Worm (Caenorhabditis elegans): ENCODE results near the gene dnj-18.

dnj-18 gene

ce11 chrIII:4731295-4731988, 33.5 kb downstream of the dnj-18 start, which contains the start of gene F17C8.3 (continued):
- peak; percentile 14 for TF ChIP-seq nhr-47 (tag; optimal IDR thresholded peaks at IDR 0.05)
- TF ChIP-seq ztf-4 (tag; optimal IDR thresholded peaks at IDR 0.05): no peak
- TF ChIP-seq hlh-4 (tag; optimal IDR thresholded peaks at IDR 0.05): no peak
- TF ChIP-seq efl-1 (optimal IDR thresholded peaks at IDR 0.05): peak in 1 of 2 experiments; percentile 30
- no peak for TF ChIP-seq efl-1 (GFP tag; optimal IDR thresholded peaks at IDR 0.05 in 1 of 2)
- no peak for TF ChIP-seq egl-27 (tag; optimal IDR thresholded peaks at IDR 0.05)
- peak in 1 of 2 experiments; percentile 19 for TF ChIP-seq mdl-1 (tag; optimal IDR thresholded peaks at IDR 0.05)
- peak; percentile 56 for TF ChIP-seq rnt-1 (tag; optimal IDR thresholded peaks at IDR 0.05)
- TF ChIP-seq ama-1 (optimal IDR thresholded peaks at IDR 0.05): no peak
- TF ChIP-seq nhr-20 (tag; optimal IDR thresholded peaks at IDR 0.05): peak; percentile 30
- no peak for TF ChIP-seq ceh-82 (tag; optimal IDR thresholded peaks at IDR 0.05)
- no peak for TF ChIP-seq unc-98 (GFP tag; IDR thresholded peaks at IDR 0.05)

ce11 chrIII:4734056-4734455, 36.1 kb downstream of the dnj-18 start, which contains the start of gene F17C8.9:
TSS of gene F17C8.9 (plus strand) at chrIII:4734356.
- TF ChIP-seq C34B4.2 (tag; optimal IDR thresholded peaks at IDR 0.05) (no peak), ceh-63 (GFP tag; optimal IDR thresholded peaks at IDR 0.05) (no peak), sup-37 (GFP tag; optimal IDR thresholded peaks at IDR 0.05) (no peak), ceh-8 (GFP tag; optimal IDR thresholded peaks at IDR 0.05) (no peak), ceh-82 (tag; optimal IDR thresholded peaks at IDR 0.05) (no peak), zip-4 (GFP tag; optimal IDR thresholded peaks at IDR 0.05) (no peak), egl-27 (tag; optimal IDR thresholded peaks at IDR 0.05) (no peak), dsc-1 (tag; optimal IDR thresholded peaks at IDR 0.05) (no peak), hpl-2 (GFP tag; optimal IDR thresholded peaks at IDR 0.05) (no peak), Y116A8C.19 (tag; optimal IDR thresholded peaks at IDR 0.05; ENCODE audit: borderline replicate concordance) (no peak), lir-3 (tag; optimal IDR thresholded peaks at IDR 0.05; ENCODE audit: poor library complexity) (no peak), ama-1 (optimal IDR thresholded peaks at IDR 0.05) (no peak), elt-3 (tag; optimal IDR thresholded peaks at IDR 0.05) (no peak), unc-130 (tag; optimal IDR thresholded peaks at IDR 0.05) (no peak), isw-1 (GFP tag; IDR thresholded peaks at IDR 0.05) (no peak), pax-3 (tag; optimal IDR thresholded peaks at IDR 0.05) (no peak)

ce11 chrIII:4735443-4735842, 37.5 kb downstream of the dnj-18 start, which contains the start of gene F17C8.7:
TSS of gene F17C8.7 (plus strand) at chrIII:4735743.
- no peak for TF ChIP-seq nhr-90 (tag; optimal IDR thresholded peaks at IDR 0.05; ENCODE audit: poor library complexity)
- TF ChIP-seq skn-1 (tag; optimal IDR thresholded peaks at IDR 0.05): no peak
- TF ChIP-seq zag-1 (tag; optimal IDR thresholded peaks at IDR 0.05): no peak
- no peak for TF ChIP-seq nhr-76 (tag; optimal IDR thresholded peaks at IDR 0.05)
- TF ChIP-seq ceh-90 (tag; optimal IDR thresholded peaks at IDR 0.05): no peak
- TF ChIP-seq nhr-11 (tag; optimal IDR thresholded peaks at IDR 0.05): no peak
- no peak for TF ChIP-seq nhr-84 (tag; optimal IDR thresholded peaks at IDR 0.05)
- TF ChIP-seq tlp-1 (tag; optimal IDR thresholded peaks at IDR 0.05): no peak
- no peak for TF ChIP-seq vab-15 (tag; optimal IDR thresholded peaks at IDR 0.05)
- no peak for TF ChIP-seq fkh-10 (GFP tag; optimal IDR thresholded peaks at IDR 0.05)
- no peak for TF ChIP-seq hlh-17 (GFP tag; optimal IDR thresholded peaks at IDR 0.05; ENCODE audit: borderline replicate concordance)

- TF ChIP-seq irx-1 (tag; optimal IDR thresholded peaks at IDR 0.05): no peak
- no peak for TF ChIP-seq xbp-1 (tag; optimal IDR thresholded peaks at IDR 0.05)
- no peak for TF ChIP-seq lin-14 (GFP tag; optimal IDR thresholded peaks at IDR 0.05)
- no peak for TF ChIP-seq isw-1 (GFP tag; IDR thresholded peaks at IDR 0.05)
- TF ChIP-seq lin-35 (GFP tag; optimal IDR thresholded peaks at IDR 0.05): no peak
- TF ChIP-seq ceh-8 (GFP tag; optimal IDR thresholded peaks at IDR 0.05): no peak
- no peak for TF ChIP-seq lin-13 (GFP tag; optimal IDR thresholded peaks at IDR 0.05)
- TF ChIP-seq pax-3 (tag; optimal IDR thresholded peaks at IDR 0.05): no peak
- TF ChIP-seq unc-62 (GFP tag; optimal IDR thresholded peaks at IDR 0.05): no peak
- TF ChIP-seq lin-39 (tag; optimal IDR thresholded peaks at IDR 0.05): no peak
These were observed 42.1 kb downstream of the dnj-18 start, which contains the start of gene ras-2 for ce11 chrIII:4739975-4740374. TSS of gene ras-2 (minus strand) at chrIII:4740075.
